Worm (Caenorhabditis elegans) whole organism, early embryonic: ENCODE results near the gene Y69E1A.5.

Experiments
- F13C5.2 ChIP-seq: sonication (generic microtip); optimal IDR thresholded peaks from 2 replicates; lab custom pipeline; 2017; ENCODE audit warnings: mild to moderate bottlenecking, missing genetic modification characterization, inconsistent platforms, missing compliant biosample characterization
- ama-1 ChIP-seq: fragments of 150-350 bp; optimal IDR thresholded peaks from 2 replicates; lab custom pipeline; 2014
- hmbx-1 ChIP-seq: sonication (generic microtip); optimal IDR thresholded peaks from 2 replicates; lab custom pipeline; 2016; ENCODE audit warnings: mild to moderate bottlenecking, missing genetic modification characterization, missing compliant biosample characterization
- hmg-4 ChIP-seq: fragments of 200-800 bp; sonication (Bioruptor generic); optimal IDR thresholded peaks from 2 replicates; lab custom pipeline; 2018; ENCODE audit warnings: mild to moderate bottlenecking, missing genetic modification characterization, missing compliant biosample characterization
- pes-1 ChIP-seq: fragments of 200-800 bp; sonication (Bioruptor generic); IDR thresholded peaks from 2 replicates; pipeline ENCODE4 v1.3.6; 2022; ENCODE audit warnings: missing genetic modification reagents, missing genetic modification characterization, missing compliant biosample characterization
- scrt-1 ChIP-seq: fragments of 200-800 bp; sonication (Bioruptor generic); IDR thresholded peaks from 2 replicates; pipeline ENCODE4 v1.3.6; 2022; ENCODE audit warnings: missing genetic modification characterization, missing compliant biosample characterization

DNA sequence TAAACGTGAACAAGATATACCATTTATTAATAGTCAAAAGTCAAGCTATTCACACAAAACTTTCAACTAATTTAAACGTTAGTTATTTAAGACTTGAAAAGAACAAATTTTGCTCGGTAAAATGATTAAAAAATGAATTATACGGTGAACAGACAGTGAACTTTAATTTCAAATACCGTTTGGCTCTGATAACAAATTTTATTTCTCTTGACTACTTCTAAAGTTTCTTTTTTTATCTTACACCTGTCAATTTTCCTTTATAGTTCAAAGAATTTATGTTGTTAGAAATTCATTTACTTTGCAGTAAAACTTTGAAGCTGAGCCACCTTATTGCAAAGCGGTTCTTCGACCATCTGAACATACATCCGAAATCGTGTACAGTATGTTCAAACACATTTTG is 42.1 kb downstream of the Y69E1A.5 start, which contains the start of gene ZK593.3:
- TF ChIP-seq ama-1 (lab: Kevin White, UChicago), result no peak
- no peak for TF ChIP-seq pes-1 (GFP tag; lab: Robert Waterston, UW)
- no peak for TF ChIP-seq hmbx-1 (tag; lab: Kevin White, UChicago)
- no peak for TF ChIP-seq F13C5.2 (tag; lab: Kevin White, UChicago)
- TF ChIP-seq scrt-1 (GFP tag; lab: Robert Waterston, UW), result no peak
- no peak for TF ChIP-seq hmg-4 (GFP tag; lab: Kevin White, UChicago)
